Fruit fly (Drosophila melanogaster) whole organism, wandering third instar larva: ENCODE measurements around the gene Stat92E.

Experiments used
- CrebA ChIP-seq: fragments of 200-800 bp; sonication (Bioruptor generic); optimal IDR thresholded peaks from 2 replicates; lab custom pipeline; 2016; ENCODE audit warnings: missing biosample characterization, mild to moderate bottlenecking, missing genetic modification characterization, borderline replicate concordance
- h ChIP-seq: fragments of 200-800 bp; sonication (Bioruptor generic); optimal IDR thresholded peaks from 3 replicates; lab custom pipeline; 2016; ENCODE audit warnings: missing biosample characterization, mild to moderate bottlenecking, missing genetic modification characterization

DNA sequence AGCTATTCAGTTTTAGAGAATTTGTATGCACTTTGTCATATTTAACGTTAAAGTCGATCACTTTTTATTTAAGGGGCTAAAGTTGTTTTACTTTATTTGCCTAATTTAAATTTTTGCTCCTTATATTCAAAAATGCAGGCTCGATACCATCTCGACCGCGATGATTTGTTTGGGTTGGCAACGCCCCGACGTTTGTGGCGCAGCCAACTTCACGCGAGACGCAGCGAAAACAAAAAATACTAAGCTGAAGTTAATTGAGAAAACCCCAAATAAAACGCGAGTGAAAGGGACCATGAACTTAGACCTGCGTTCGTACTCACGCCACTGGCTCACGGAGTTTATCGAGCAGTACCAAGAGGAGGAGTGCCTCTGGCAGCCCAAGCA, 6.0 kb upstream of the Stat92E start:
- TF ChIP-seq CrebA = no peak
- TF ChIP-seq h = no peak
